Worm (Caenorhabditis elegans) whole organism, L2 larva: ENCODE data around the gene cnc-8.
A peak's percentile ranks its signal among the peaks of the same experiment; 100 is the strongest.

ENCODE experiments used
- C34F6.9 ChIP-seq: fragments of 150-350 bp; optimal IDR thresholded peaks from 2 replicates; lab custom pipeline; 2014; ENCODE audit warnings: missing biosample characterization, missing genetic modification characterization
- F13H6.1 ChIP-seq: sonication (generic microtip); optimal IDR thresholded peaks from 2 replicates; lab custom pipeline; 2016; ENCODE audit warnings: missing genetic modification characterization, missing compliant biosample characterization
- R02D3.7 ChIP-seq: fragments of 150-350 bp; optimal IDR thresholded peaks from 2 replicates; lab custom pipeline; 2014; ENCODE audit warnings: missing biosample characterization, missing genetic modification characterization
- Y55F3AM.14 ChIP-seq: fragments of 200-800 bp; sonication (Bioruptor generic); optimal IDR thresholded peaks from 2 replicates; lab custom pipeline; 2018; ENCODE audit warnings: mild to moderate bottlenecking, missing genetic modification characterization, missing compliant biosample characterization
- alr-1 ChIP-seq: fragments of 150-350 bp; optimal IDR thresholded peaks from 2 replicates; lab custom pipeline; 2014; ENCODE audit warnings: missing biosample characterization, missing genetic modification characterization
- aly-2 ChIP-seq: fragments of 150-350 bp; optimal IDR thresholded peaks from 2 replicates; lab custom pipeline; 2014; ENCODE audit warnings: missing biosample characterization, missing genetic modification characterization
- ama-1 ChIP-seq: fragments of 150-350 bp; optimal IDR thresholded peaks from 2 replicates; lab custom pipeline; 2018; ENCODE audit warnings: inconsistent platforms
- blmp-1 ChIP-seq: sonication (generic microtip); optimal IDR thresholded peaks from 2 replicates; lab custom pipeline; 2017; ENCODE audit warnings: missing genetic modification characterization, mild to moderate bottlenecking, missing compliant biosample characterization, antibody characterized with exemption, moderate library complexity; ENCODE audit not compliant: insufficient read depth
- ceh-16 ChIP-seq: fragments of 150-350 bp; optimal IDR thresholded peaks from 2 replicates; lab custom pipeline; 2014; ENCODE audit warnings: missing biosample characterization, missing genetic modification characterization
- ceh-82 ChIP-seq: fragments of 150-350 bp; optimal IDR thresholded peaks from 2 replicates; lab custom pipeline; 2014; ENCODE audit warnings: missing biosample characterization, missing genetic modification characterization
- crh-2 ChIP-seq: sonication (generic microtip); optimal IDR thresholded peaks from 2 replicates; lab custom pipeline; 2017; ENCODE audit warnings: missing biosample characterization, missing genetic modification characterization
- dmd-4 ChIP-seq: sonication (generic microtip); optimal IDR thresholded peaks from 2 replicates; lab custom pipeline; 2017; ENCODE audit warnings: missing biosample characterization, missing genetic modification characterization
- egl-27 ChIP-seq: sonication (generic microtip); optimal IDR thresholded peaks from 3 replicates; lab custom pipeline; 2017; ENCODE audit warnings: missing biosample characterization, missing genetic modification reagents, missing genetic modification characterization
- elt-1 ChIP-seq: fragments of 150-350 bp; optimal IDR thresholded peaks from 2 replicates; lab custom pipeline; 2014; ENCODE audit warnings: missing biosample characterization, missing genetic modification characterization
- fos-1 ChIP-seq: fragments of 150-350 bp; optimal IDR thresholded peaks from 2 replicates; lab custom pipeline; 2014; ENCODE audit warnings: missing biosample characterization, missing genetic modification characterization
- lsy-2 ChIP-seq, 2 experiments: fragments of 150-350 bp in 1 of 2; sonication (generic microtip) in 1 of 2; optimal IDR thresholded peaks; 2 replicates each; lab custom pipeline; 2014 to 2017; ENCODE audit warnings: missing biosample characterization in 2 of 2, missing genetic modification characterization in 2 of 2
- mab-5 ChIP-seq: fragments of 150-350 bp; optimal IDR thresholded peaks from 2 replicates; lab custom pipeline; 2014; ENCODE audit warnings: missing biosample characterization, missing genetic modification characterization
- mbf-1 ChIP-seq: sonication (generic microtip); optimal IDR thresholded peaks from 2 replicates; lab custom pipeline; 2017; ENCODE audit warnings: missing biosample characterization, missing genetic modification characterization
- mdl-1 ChIP-seq, 2 experiments: fragments of 150-350 bp in 1 of 2; sonication (generic microtip) in 1 of 2; optimal IDR thresholded peaks; 2 replicates each; lab custom pipeline; 2017; ENCODE audit warnings: missing biosample characterization in 2 of 2, missing genetic modification characterization in 2 of 2
- nhr-10 ChIP-seq: sonication (generic microtip); optimal IDR thresholded peaks from 2 replicates; lab custom pipeline; 2017; ENCODE audit warnings: missing biosample characterization, missing genetic modification characterization
- nhr-11 ChIP-seq: fragments of 150-350 bp; optimal IDR thresholded peaks from 2 replicates; lab custom pipeline; 2014; ENCODE audit warnings: missing biosample characterization, missing genetic modification characterization
- nhr-12 ChIP-seq: fragments of 150-350 bp; optimal IDR thresholded peaks from 2 replicates; lab custom pipeline; 2014; ENCODE audit warnings: missing biosample characterization, missing genetic modification characterization
- nhr-129 ChIP-seq: fragments of 150-350 bp; optimal IDR thresholded peaks from 2 replicates; lab custom pipeline; 2014; ENCODE audit warnings: missing biosample characterization, missing genetic modification characterization
- nhr-21 ChIP-seq: fragments of 150-350 bp; optimal IDR thresholded peaks from 2 replicates; lab custom pipeline; 2014; ENCODE audit warnings: missing biosample characterization, missing genetic modification characterization
- nhr-23 ChIP-seq: fragments of 150-350 bp; optimal IDR thresholded peaks from 2 replicates; lab custom pipeline; 2014; ENCODE audit warnings: missing biosample characterization, missing genetic modification reagents, missing genetic modification characterization
- nhr-237 ChIP-seq: fragments of 150-350 bp; optimal IDR thresholded peaks from 2 replicates; lab custom pipeline; 2014; ENCODE audit warnings: missing biosample characterization, missing genetic modification characterization
- nhr-25 ChIP-seq: fragments of 150-350 bp; sonication (generic microtip); optimal IDR thresholded peaks from 3 replicates; lab custom pipeline; 2014; ENCODE audit warnings: missing biosample characterization, missing genetic modification characterization
- nhr-6 ChIP-seq: fragments of 150-350 bp; optimal IDR thresholded peaks from 2 replicates; lab custom pipeline; 2014; ENCODE audit warnings: missing biosample characterization, missing genetic modification characterization
- skn-1 ChIP-seq: sonication (generic microtip); optimal IDR thresholded peaks from 2 replicates; lab custom pipeline; 2017; ENCODE audit warnings: missing biosample characterization, missing genetic modification characterization
- sma-9 ChIP-seq, 2 experiments: fragments of 150-350 bp in 1 of 2; sonication (generic microtip) in 1 of 2; optimal IDR thresholded peaks; 2 replicates each; lab custom pipeline; 2014 to 2016; ENCODE audit warnings: missing genetic modification characterization in 2 of 2, mild to moderate bottlenecking in 1 of 2, missing biosample characterization in 1 of 2, missing compliant biosample characterization in 1 of 2, missing genetic modification reagents in 1 of 2, moderate library complexity in 1 of 2
- snpc-4 ChIP-seq: fragments of 150-350 bp; optimal IDR thresholded peaks from 2 replicates; lab custom pipeline; 2014; ENCODE audit warnings: missing biosample characterization, missing genetic modification characterization
- unc-39 ChIP-seq: fragments of 150-350 bp; optimal IDR thresholded peaks from 2 replicates; lab custom pipeline; 2014; ENCODE audit warnings: missing biosample characterization, missing genetic modification characterization
- unc-55 ChIP-seq: fragments of 150-350 bp; sonication (generic microtip); optimal IDR thresholded peaks from 3 replicates; lab custom pipeline; 2014; ENCODE audit warnings: missing biosample characterization, missing genetic modification reagents, missing genetic modification characterization
- unc-62 ChIP-seq: fragments of 150-350 bp; optimal IDR thresholded peaks from 2 replicates; lab custom pipeline; 2014; ENCODE audit warnings: missing biosample characterization, missing genetic modification reagents, missing genetic modification characterization
- zag-1 ChIP-seq: fragments of 150-350 bp; optimal IDR thresholded peaks from 2 replicates; lab custom pipeline; 2014; ENCODE audit warnings: missing biosample characterization, missing genetic modification characterization
- ztf-1 ChIP-seq: fragments of 200-800 bp; sonication (Bioruptor generic); conservative IDR thresholded peaks from 2 replicates; pipeline ENCODE4 v1.3.6; 2022; ENCODE audit warnings: missing genetic modification characterization, missing compliant biosample characterization
- ztf-11 ChIP-seq: sonication (generic microtip); optimal IDR thresholded peaks from 2 replicates; lab custom pipeline; 2017; ENCODE audit warnings: missing biosample characterization, missing genetic modification characterization
- ztf-4 ChIP-seq: fragments of 150-350 bp; optimal IDR thresholded peaks from 2 replicates; lab custom pipeline; 2014; ENCODE audit warnings: missing biosample characterization, missing genetic modification characterization

The cnc-8 gene

DNA sequence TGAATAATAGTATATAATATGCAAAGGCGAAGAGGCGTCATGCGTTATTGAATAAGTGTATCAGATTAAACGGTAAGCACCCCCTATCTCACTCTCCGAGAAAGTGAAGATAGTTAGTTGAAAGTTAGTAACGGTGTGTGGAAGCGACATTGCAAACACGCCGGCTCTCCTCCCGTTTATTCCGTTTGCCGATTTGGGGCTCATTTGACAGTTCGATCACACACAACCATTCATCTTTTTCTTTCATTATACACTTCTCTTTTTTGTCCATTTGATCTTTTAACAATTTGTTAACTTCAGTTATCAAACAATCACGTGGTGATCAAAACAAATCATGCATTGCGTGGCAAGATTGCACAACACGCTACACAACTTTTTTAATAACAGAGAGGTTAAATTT lies 27.1 kb upstream of the cnc-8 start, which contains the start of gene slc-9B.1:
TSS of gene slc-9B.1 (plus strand) at position 301 of the 400 bp plus-strand sequence.
- TF ChIP-seq blmp-1 (tag; lab: Kevin White, UChicago), result no peak
- no peak for TF ChIP-seq unc-55 (GFP tag; lab: Kevin White, UChicago)
- no peak for TF ChIP-seq nhr-10
- TF ChIP-seq ztf-1, result no peak
- TF ChIP-seq, all 48 proteins: peak for 0

ce11 chrX:10285634-10286033 lies 20.8 kb upstream of the cnc-8 start, which contains the start of gene npr-6:
Gene npr-6, minus strand, starts transcription at chrX:10285734.
- TF ChIP-seq unc-55 (GFP tag; lab: Kevin White, UChicago) (no peak), nhr-11 (tag; lab: Kevin White, UChicago) (no peak), mbf-1 (tag; lab: Kevin White, UChicago) (no peak), nhr-237 (tag; lab: Kevin White, UChicago) (no peak), nhr-12 (tag; lab: Kevin White, UChicago) (no peak), ceh-82 (tag; lab: Kevin White, UChicago) (no peak), lsy-2 (tag; optimal IDR thresholded peaks at IDR 0.05; lab: Kevin White, UChicago) (no peak), skn-1 (tag; lab: Kevin White, UChicago) (no peak), C34F6.9 (tag; lab: Kevin White, UChicago) (no peak), dmd-4 (tag; lab: Kevin White, UChicago) (no peak), aly-2 (no peak), sma-9 (GFP tag; optimal IDR thresholded peaks at IDR 0.05; lab: Kevin White, UChicago) (no peak), sma-9 (tag; optimal IDR thresholded peaks at IDR 0.05; lab: Kevin White, UChicago) (no peak), egl-27 (tag; lab: Kevin White, UChicago) (no peak), zag-1 (tag; lab: Kevin White, UChicago) (no peak), nhr-23 (tag; lab: Kevin White, UChicago) (no peak), F13H6.1 (tag; lab: Kevin White, UChicago) (no peak)

ce11 chrX:10297410-10297809 lies 9.0 kb upstream of the cnc-8 start:
- TF ChIP-seq mab-5 (tag; lab: Kevin White, UChicago), result no peak
- TF ChIP-seq unc-39 (tag; lab: Kevin White, UChicago), result no peak
- no peak for TF ChIP-seq elt-1
- no peak for TF ChIP-seq ceh-16 (tag; lab: Kevin White, UChicago)
- TF ChIP-seq blmp-1 (tag; lab: Kevin White, UChicago), result no peak
- TF ChIP-seq ceh-82 (tag; lab: Kevin White, UChicago), result no peak
- no peak for TF ChIP-seq lsy-2 (tag; optimal IDR thresholded peaks at IDR 0.05; lab: Kevin White, UChicago)
- no peak for TF ChIP-seq unc-55 (GFP tag; lab: Kevin White, UChicago)
- TF ChIP-seq F13H6.1 (tag; lab: Kevin White, UChicago), result no peak

DNA sequence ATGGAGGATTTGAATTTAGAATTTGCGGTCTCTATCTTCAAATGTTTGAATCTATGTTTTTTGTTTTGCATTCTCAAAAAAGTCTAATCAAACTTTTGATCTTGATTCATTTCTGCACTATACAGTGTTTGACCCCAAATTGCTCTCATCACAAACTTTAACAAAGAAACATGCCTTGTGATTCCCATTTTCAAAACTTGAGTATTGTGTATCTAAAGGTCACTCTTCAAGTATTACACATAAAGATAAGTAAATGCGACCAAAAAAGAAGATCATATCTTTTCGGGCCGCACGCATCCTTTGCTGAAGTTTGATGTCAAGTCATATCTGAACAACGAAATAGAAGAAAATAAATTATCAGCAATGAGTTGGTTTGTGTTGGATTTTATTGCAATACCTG lies 4.5 kb upstream of the cnc-8 start:
- TF ChIP-seq nhr-21 (tag; lab: Kevin White, UChicago) (no peak), alr-1 (no peak), fos-1 (tag; lab: Kevin White, UChicago) (peak; percentile 13), egl-27 (tag; lab: Kevin White, UChicago) (peak; percentile 3), blmp-1 (tag; lab: Kevin White, UChicago) (peak; percentile 62), nhr-10 (no peak), sma-9 (GFP tag; optimal IDR thresholded peaks at IDR 0.05; lab: Kevin White, UChicago) (peak; percentile 49), sma-9 (tag; optimal IDR thresholded peaks at IDR 0.05; lab: Kevin White, UChicago) (no peak), nhr-25 (tag; lab: Kevin White, UChicago) (peak; percentile 88), lsy-2 (tag; optimal IDR thresholded peaks at IDR 0.05; lab: Kevin White, UChicago) (no peak), ceh-16 (tag; lab: Kevin White, UChicago) (peak; percentile 75), crh-2 (tag; lab: Kevin White, UChicago) (peak; percentile 11), mdl-1 (tag; optimal IDR thresholded peaks at IDR 0.05; lab: Kevin White, UChicago) (no peak)

ce11 chrX:10302430-10302829 lies 4.0 kb upstream of the cnc-8 start, which contains the start of gene fip-5:
Gene fip-5, plus strand, starts transcription at chrX:10302741.
- TF ChIP-seq ceh-16 (tag; lab: Kevin White, UChicago), result no peak
- peak; percentile 14 for TF ChIP-seq sma-9 (GFP tag; optimal IDR thresholded peaks at IDR 0.05; lab: Kevin White, UChicago)
- no peak for TF ChIP-seq sma-9 (tag; optimal IDR thresholded peaks at IDR 0.05; lab: Kevin White, UChicago)

- no peak for TF ChIP-seq nhr-6
- TF ChIP-seq dmd-4 (tag; lab: Kevin White, UChicago), result no peak
- TF ChIP-seq F13H6.1 (tag; lab: Kevin White, UChicago), result no peak
- TF ChIP-seq alr-1, result no peak
- TF ChIP-seq R02D3.7 (tag; lab: Kevin White, UChicago), result no peak
- no peak for TF ChIP-seq unc-62 (GFP tag; lab: Kevin White, UChicago)
- TF ChIP-seq unc-55 (GFP tag; lab: Kevin White, UChicago), result no peak
- TF ChIP-seq nhr-11 (tag; lab: Kevin White, UChicago), result no peak
- TF ChIP-seq ama-1, result peak; percentile 6
- peak; percentile 60 for TF ChIP-seq sma-9 (GFP tag; optimal IDR thresholded peaks at IDR 0.05; lab: Kevin White, UChicago)
- TF ChIP-seq sma-9 (tag; optimal IDR thresholded peaks at IDR 0.05; lab: Kevin White, UChicago), result no peak
- TF ChIP-seq blmp-1 (tag; lab: Kevin White, UChicago), result peak; percentile 78
- no peak for TF ChIP-seq snpc-4 (tag; lab: Kevin White, UChicago)
- no peak for TF ChIP-seq nhr-12 (tag; lab: Kevin White, UChicago)
- TF ChIP-seq aly-2, result no peak
- no peak for TF ChIP-seq ceh-82 (tag; lab: Kevin White, UChicago)
- no peak for TF ChIP-seq nhr-23 (tag; lab: Kevin White, UChicago)
- TF ChIP-seq Y55F3AM.14, result no peak
- no peak for TF ChIP-seq ztf-11 (tag; lab: Kevin White, UChicago)
- TF ChIP-seq ceh-16 (tag; lab: Kevin White, UChicago), result peak; percentile 78
- no peak for TF ChIP-seq unc-39 (tag; lab: Kevin White, UChicago)
- TF ChIP-seq zag-1 (tag; lab: Kevin White, UChicago), result no peak
- peak; percentile 51 for TF ChIP-seq nhr-129 (tag; lab: Kevin White, UChicago)
- TF ChIP-seq crh-2 (tag; lab: Kevin White, UChicago), result no peak
- TF ChIP-seq ztf-4 (tag; lab: Kevin White, UChicago), result no peak
These were observed 2.2 kb upstream of the cnc-8 start, which contains the start of gene fipr-21 for ce11 chrX:10304178-10304577. Gene fipr-21, plus strand, starts transcription at chrX:10304529.
